Fruit fly (Drosophila melanogaster): ENCODE results near the gene gdrd.

DNA sequence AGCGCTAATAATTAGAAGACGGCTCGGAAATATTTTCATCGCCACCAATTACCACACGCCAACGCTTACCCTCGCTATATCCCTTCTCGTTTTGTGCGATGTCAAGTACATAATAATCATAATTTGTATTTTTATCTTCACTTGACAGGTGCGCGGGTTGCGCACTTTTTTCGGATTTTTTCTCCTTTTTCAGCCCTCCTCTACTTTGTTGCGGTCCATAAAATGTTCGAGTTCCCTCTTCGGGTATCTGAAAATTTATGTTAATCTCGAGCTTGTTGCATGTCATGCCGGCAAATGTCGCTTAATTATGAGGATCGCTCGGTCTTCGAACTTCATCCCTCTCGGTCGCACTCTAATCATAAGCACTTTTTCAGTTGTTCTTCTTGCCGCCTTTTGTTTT is 46.0 kb upstream of the gdrd start:
- TF ChIP-seq Dll (optimal IDR thresholded peaks at IDR 0.05) (no peak), usp (GFP tag; optimal IDR thresholded peaks at IDR 0.05) (no peak), pan (optimal IDR thresholded peaks at IDR 0.05) (no peak)

All from whole organism.